Fruit fly (Drosophila melanogaster) Kc167 (cell line): Measurements from ENCODE around the gene Nup43.

Source experiments
- Myc ChIP-seq: fragments of >200 bp; optimal IDR thresholded peaks from 2 replicates; lab custom pipeline; 2017; ENCODE audit warnings: missing external identifiers
- Sin3A ChIP-seq: fragments of >200 bp; optimal IDR thresholded peaks from 2 replicates; lab custom pipeline; 2018; ENCODE audit warnings: missing external identifiers
- h ChIP-seq: fragments of >200 bp; optimal IDR thresholded peaks from 3 replicates; lab custom pipeline; 2018; ENCODE audit warnings: missing external identifiers
- insv ChIP-seq: fragments of >200 bp; optimal IDR thresholded peaks from 3 replicates; lab custom pipeline; 2018; ENCODE audit warnings: missing external identifiers
- psq ChIP-seq: fragments of >200 bp; optimal IDR thresholded peaks from 2 replicates; lab custom pipeline; 2017; ENCODE audit warnings: missing external identifiers
- ttk ChIP-seq: sonication (Bioruptor generic); optimal IDR thresholded peaks from 2 replicates; lab custom pipeline; 2017; ENCODE audit warnings: missing external identifiers

DNA sequence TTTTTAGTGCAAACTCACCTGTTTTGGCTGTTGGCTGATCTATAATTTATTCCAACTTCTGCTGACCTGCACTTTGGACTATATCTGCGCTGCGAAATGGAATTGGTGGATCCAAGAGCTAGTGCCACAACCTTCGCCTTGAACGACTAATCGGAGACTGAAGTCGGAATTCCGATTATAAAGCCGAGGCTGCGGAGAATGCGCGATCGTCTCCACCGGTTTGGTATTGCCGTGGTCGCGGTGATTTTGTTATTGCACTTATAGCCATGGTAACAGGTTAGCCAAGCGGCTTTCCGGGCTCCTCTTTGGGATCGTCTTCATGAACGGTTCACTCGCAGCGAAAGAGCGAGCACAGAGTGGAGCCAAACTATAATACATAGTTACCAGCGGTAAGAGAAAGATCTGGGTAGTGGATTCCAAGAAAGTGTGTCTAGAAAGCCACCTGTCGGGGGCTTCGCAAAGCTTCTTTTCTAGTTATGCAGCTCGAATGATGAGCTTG, 14.6 kb downstream of the Nup43 start, which contains the start of gene CG7675:
- no peak for TF ChIP-seq Myc (lab: Kevin White, UChicago)
- no peak for TF ChIP-seq h (lab: Kevin White, UChicago)
- TF ChIP-seq psq (lab: Kevin White, UChicago) = no peak
- TF ChIP-seq Sin3A (lab: Kevin White, UChicago) = no peak
- no peak for TF ChIP-seq insv (lab: Kevin White, UChicago)
- no peak for TF ChIP-seq ttk (lab: Kevin White, UChicago)
